Fruit fly (Drosophila melanogaster) whole organism, embryonic: ENCODE data around the gene CG10841.

Experiments used
- ATbp ChIP-seq: fragments of 200-800 bp; sonication (Bioruptor generic); optimal IDR thresholded peaks from 2 replicates; lab custom pipeline; 2017; ENCODE audit warnings: missing biosample characterization, mild to moderate bottlenecking, missing genetic modification characterization, missing genetic modification reagents
- Atf-2 ChIP-seq: fragments of 200-800 bp; sonication (Bioruptor generic); optimal IDR thresholded peaks from 2 replicates; lab custom pipeline; 2016; ENCODE audit warnings: missing biosample characterization, missing genetic modification characterization
- Bteb2 ChIP-seq: fragments of 200-800 bp; sonication (Bioruptor generic); optimal IDR thresholded peaks from 2 replicates; lab custom pipeline; 2016; ENCODE audit warnings: missing biosample characterization, missing genetic modification characterization
- CG10267 ChIP-seq: fragments of 200-800 bp; sonication (Bioruptor generic); optimal IDR thresholded peaks from 2 replicates; lab custom pipeline; 2018; ENCODE audit warnings: missing biosample characterization, mild to moderate bottlenecking, missing genetic modification characterization, moderate library complexity
- CG11398 ChIP-seq: fragments of 200-800 bp; sonication (Bioruptor generic); optimal IDR thresholded peaks from 2 replicates; lab custom pipeline; 2016; ENCODE audit warnings: missing biosample characterization, missing genetic modification characterization
- CG12071 ChIP-seq: fragments of 200-800 bp; sonication (Bioruptor generic); optimal IDR thresholded peaks from 3 replicates; lab custom pipeline; 2018; ENCODE audit warnings: missing biosample characterization, mild to moderate bottlenecking, missing genetic modification characterization
- CG13296 ChIP-seq: fragments of 200-800 bp; sonication (Bioruptor generic); optimal IDR thresholded peaks from 3 replicates; lab custom pipeline; 2018; ENCODE audit warnings: missing biosample characterization, mild to moderate bottlenecking, missing genetic modification characterization
- CG14965 ChIP-seq: fragments of 200-800 bp; sonication (Bioruptor generic); optimal IDR thresholded peaks from 2 replicates; lab custom pipeline; 2016; ENCODE audit warnings: missing biosample characterization, missing genetic modification characterization, borderline replicate concordance
- CG15514 ChIP-seq: fragments of 200-800 bp; sonication (Bioruptor generic); optimal IDR thresholded peaks from 3 replicates; lab custom pipeline; 2017; ENCODE audit warnings: missing biosample characterization, missing genetic modification characterization, mild to moderate bottlenecking, moderate library complexity, missing genetic modification reagents
- CG1603 ChIP-seq: fragments of 200-800 bp; sonication (Bioruptor generic); optimal IDR thresholded peaks from 2 replicates; lab custom pipeline; 2019; ENCODE audit warnings: missing biosample characterization, mild to moderate bottlenecking, missing genetic modification characterization, moderate library complexity
- CG32772 ChIP-seq: fragments of 200-800 bp; sonication (Bioruptor generic); IDR thresholded peaks from 2 replicates; pipeline ENCODE4 v1.3.6; 2022; ENCODE audit warnings: missing biosample characterization, missing genetic modification characterization
- CG3726 ChIP-seq: fragments of 200-800 bp; sonication (Bioruptor generic); IDR thresholded peaks from 3 replicates; pipeline ENCODE4, ENCODE4 v1.3.6; 2022; ENCODE audit warnings: missing biosample characterization, missing genetic modification characterization
- CG42726 ChIP-seq: fragments of 200-800 bp; sonication (Bioruptor generic); IDR thresholded peaks from 2 replicates; pipeline ENCODE4 v1.3.6; 2022; ENCODE audit warnings: missing biosample characterization, missing genetic modification characterization; ENCODE audit not compliant: partially characterized antibody
- CG4328 ChIP-seq: fragments of 200-800 bp; sonication (Bioruptor generic); optimal IDR thresholded peaks from 3 replicates; lab custom pipeline; 2017; ENCODE audit warnings: missing biosample characterization, missing genetic modification reagents, missing genetic modification characterization
- CG4617 ChIP-seq: fragments of 200-800 bp; sonication (Bioruptor generic); optimal IDR thresholded peaks from 3 replicates; lab custom pipeline; 2016; ENCODE audit warnings: missing biosample characterization, missing genetic modification characterization, borderline replicate concordance
- CG4820 ChIP-seq: fragments of 200-800 bp; sonication (Bioruptor generic); optimal IDR thresholded peaks from 3 replicates; lab custom pipeline; 2016; ENCODE audit warnings: missing biosample characterization, missing genetic modification characterization
- CG6254 ChIP-seq: fragments of 200-800 bp; sonication (Bioruptor generic); optimal IDR thresholded peaks from 3 replicates; lab custom pipeline; 2017; ENCODE audit warnings: mild to moderate bottlenecking, missing biosample characterization, missing genetic modification reagents, missing genetic modification characterization
- CG6272 ChIP-seq: fragments of 200-800 bp; sonication (Bioruptor generic); IDR thresholded peaks from 2 replicates; pipeline ENCODE4 v1.3.6; 2022; ENCODE audit warnings: missing biosample characterization, missing genetic modification characterization
- Chrac-16 ChIP-seq: fragments of 200-800 bp; sonication (Bioruptor generic); optimal IDR thresholded peaks from 3 replicates; lab custom pipeline; 2016; ENCODE audit warnings: missing biosample characterization, missing genetic modification characterization
- CoRest ChIP-seq: fragments of 200-800 bp; sonication (Bioruptor generic); optimal IDR thresholded peaks from 3 replicates; lab custom pipeline; 2018; ENCODE audit warnings: missing biosample characterization, mild to moderate bottlenecking, missing genetic modification characterization, moderate library complexity
- Dip3 ChIP-seq: fragments of 200-800 bp; sonication (Bioruptor generic); optimal IDR thresholded peaks from 3 replicates; lab custom pipeline; 2016; ENCODE audit warnings: missing biosample characterization, missing genetic modification characterization
- Dll ChIP-seq: fragments of 200-800 bp; sonication (Bioruptor generic); IDR thresholded peaks from 4 replicates; pipeline ENCODE4 v1.3.6; 2022; ENCODE audit warnings: missing biosample characterization, missing genetic modification characterization; ENCODE audit not compliant: partially characterized antibody
- Doc3 ChIP-seq: fragments of 200-800 bp; sonication (Bioruptor generic); IDR thresholded peaks from 3 replicates; pipeline ENCODE4 v1.3.6; 2022; ENCODE audit warnings: missing biosample characterization, missing genetic modification characterization; ENCODE audit not compliant: partially characterized antibody
- E2f1 ChIP-seq: fragments of 200-800 bp; sonication (Bioruptor generic); IDR thresholded peaks from 2 replicates; pipeline ENCODE4 v1.3.6; 2022; ENCODE audit warnings: missing biosample characterization, missing genetic modification characterization
- ERR ChIP-seq: fragments of 200-800 bp; sonication (Bioruptor generic); optimal IDR thresholded peaks from 2 replicates; lab custom pipeline; 2016; ENCODE audit warnings: missing biosample characterization, missing genetic modification characterization
- Ets65A ChIP-seq: fragments of 200-800 bp; sonication (Bioruptor generic); peaks from one replicate; lab custom pipeline; 2016; ENCODE audit warnings: missing biosample characterization, missing genetic modification characterization
- Hmx ChIP-seq: fragments of 200-800 bp; sonication (Bioruptor generic); optimal IDR thresholded peaks from 2 replicates; lab custom pipeline; 2016; ENCODE audit warnings: missing biosample characterization, missing genetic modification characterization
- Jarid2 ChIP-seq: fragments of 200-800 bp; sonication (Bioruptor generic); optimal IDR thresholded peaks from 3 replicates; lab custom pipeline; 2017; ENCODE audit warnings: mild to moderate bottlenecking, missing biosample characterization, missing genetic modification reagents, missing genetic modification characterization
- Ravus ChIP-seq: fragments of 200-800 bp; sonication (Bioruptor generic); IDR thresholded peaks from 2 replicates; pipeline ENCODE4 v1.3.6; 2022; ENCODE audit warnings: missing biosample characterization, missing genetic modification characterization
- Scr ChIP-seq: fragments of 200-800 bp; sonication (Bioruptor generic); IDR thresholded peaks from 2 replicates; pipeline ENCODE4 v1.3.6; 2022; ENCODE audit warnings: missing biosample characterization, missing genetic modification characterization; ENCODE audit not compliant: partially characterized antibody
- ac ChIP-seq: fragments of 200-800 bp; sonication (Bioruptor generic); optimal IDR thresholded peaks from 3 replicates; lab custom pipeline; 2017; ENCODE audit warnings: missing biosample characterization, mild to moderate bottlenecking, missing genetic modification characterization
- br ChIP-seq: fragments of >200 bp; optimal IDR thresholded peaks from 2 replicates; lab custom pipeline; 2017
- btn ChIP-seq: fragments of 200-800 bp; sonication (Bioruptor generic); optimal IDR thresholded peaks from 2 replicates; lab custom pipeline; 2016; ENCODE audit warnings: missing biosample characterization, missing genetic modification characterization
- chm ChIP-seq: fragments of 200-800 bp; sonication (Bioruptor generic); IDR thresholded peaks from 2 replicates; pipeline ENCODE4 v1.3.6; 2022; ENCODE audit warnings: missing biosample characterization, missing genetic modification characterization
- da ChIP-seq: fragments of 200-800 bp; sonication (Bioruptor generic); optimal IDR thresholded peaks from 2 replicates; lab custom pipeline; 2016; ENCODE audit warnings: missing biosample characterization, missing genetic modification characterization
- dimm ChIP-seq: fragments of 200-800 bp; sonication (Bioruptor generic); IDR thresholded peaks from 2 replicates; pipeline ENCODE4 v1.3.6; 2022; ENCODE audit warnings: missing biosample characterization, missing genetic modification characterization
- emc ChIP-seq: fragments of 200-800 bp; sonication (Bioruptor generic); optimal IDR thresholded peaks from 2 replicates; lab custom pipeline; 2016; ENCODE audit warnings: missing biosample characterization, missing genetic modification characterization
- fd64A ChIP-seq: fragments of 200-800 bp; sonication (Bioruptor generic); optimal IDR thresholded peaks from 3 replicates; lab custom pipeline; 2018; ENCODE audit warnings: missing biosample characterization, mild to moderate bottlenecking, missing genetic modification characterization
- fru ChIP-seq: fragments of >200 bp; optimal IDR thresholded peaks from 2 replicates; lab custom pipeline; 2017
- gem ChIP-seq: fragments of 200-800 bp; sonication (Bioruptor generic); optimal IDR thresholded peaks from 2 replicates; lab custom pipeline; 2019; ENCODE audit warnings: missing biosample characterization, mild to moderate bottlenecking, missing genetic modification characterization, moderate library complexity
- grn ChIP-seq: fragments of 200-800 bp; sonication (Bioruptor generic); optimal IDR thresholded peaks from 3 replicates; lab custom pipeline; 2017; ENCODE audit warnings: missing biosample characterization, missing genetic modification characterization
- ind ChIP-seq: fragments of 200-800 bp; sonication (Bioruptor generic); optimal IDR thresholded peaks from 3 replicates; lab custom pipeline; 2016; ENCODE audit warnings: missing biosample characterization, missing genetic modification characterization
- inv ChIP-seq: fragments of 200-800 bp; sonication (Bioruptor generic); IDR thresholded peaks from 2 replicates; pipeline ENCODE4 v1.3.6; 2022; ENCODE audit warnings: missing biosample characterization, missing genetic modification characterization; ENCODE audit not compliant: partially characterized antibody
- lov ChIP-seq, 2 experiments: fragments of 200-800 bp in 1 of 2; fragments of >200 bp in 1 of 2; sonication (Bioruptor generic) in 1 of 2; IDR thresholded peaks in 1 of 2; optimal IDR thresholded peaks in 1 of 2; 2 replicates in 1 of 2; 3 replicates in 1 of 2; pipeline versions ENCODE4 v1.3.6 to Lab custom; 2017 to 2022; ENCODE audit warnings: missing biosample characterization in 1 of 2, missing genetic modification characterization in 1 of 2
- org-1 ChIP-seq: fragments of 200-800 bp; sonication (Bioruptor generic); optimal IDR thresholded peaks from 2 replicates; lab custom pipeline; 2017; ENCODE audit warnings: missing biosample characterization, missing genetic modification characterization
- pum ChIP-seq: fragments of 200-800 bp; sonication (Bioruptor generic); optimal IDR thresholded peaks from 2 replicates; lab custom pipeline; 2016; ENCODE audit warnings: missing biosample characterization, missing genetic modification characterization
- sd ChIP-seq: fragments of 200-800 bp; sonication (Bioruptor generic); optimal IDR thresholded peaks from 3 replicates; lab custom pipeline; 2018; ENCODE audit warnings: missing biosample characterization, mild to moderate bottlenecking, missing genetic modification characterization, moderate library complexity
- shn ChIP-seq: fragments of 200-800 bp; sonication (Bioruptor generic); optimal IDR thresholded peaks from 3 replicates; lab custom pipeline; 2016; ENCODE audit warnings: missing biosample characterization, missing genetic modification characterization
- slou ChIP-seq: fragments of 200-800 bp; sonication (Bioruptor generic); optimal IDR thresholded peaks from 3 replicates; lab custom pipeline; 2016; ENCODE audit warnings: missing biosample characterization, missing genetic modification characterization
- sob ChIP-seq: fragments of 200-800 bp; sonication (Bioruptor generic); IDR thresholded peaks from 2 replicates; pipeline ENCODE4 v1.3.6; 2022; ENCODE audit warnings: missing biosample characterization, missing genetic modification characterization
- tna ChIP-seq: fragments of 200-800 bp; sonication (Bioruptor generic); IDR thresholded peaks from 2 replicates; pipeline ENCODE4 v1.3.6; 2022; ENCODE audit warnings: missing biosample characterization, missing genetic modification characterization; ENCODE audit not compliant: partially characterized antibody

The CG10841 gene

DNA sequence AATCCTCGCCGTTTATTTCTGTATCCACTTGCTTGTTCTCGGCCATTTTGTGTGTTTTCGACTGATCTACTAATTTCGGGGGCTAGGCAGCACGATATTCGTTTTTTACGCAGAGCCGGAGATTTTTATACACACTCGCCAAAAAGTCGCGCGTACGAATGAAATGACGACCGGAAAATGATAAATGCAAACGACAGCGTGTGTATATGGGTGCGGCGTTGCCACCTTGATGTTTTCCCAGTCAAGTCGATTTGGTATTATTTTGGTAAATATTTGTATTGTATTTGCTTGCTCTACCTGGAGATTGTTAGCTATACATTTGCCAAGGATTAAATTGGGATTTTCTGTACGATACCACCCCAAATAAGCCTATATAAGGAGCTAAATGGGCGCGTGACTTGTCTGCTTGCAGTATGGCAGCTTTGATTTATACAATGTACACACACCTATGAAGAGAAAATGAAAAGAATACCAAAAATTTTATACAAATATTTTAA is 14.2 kb downstream of the CG10841 start, which contains the start of gene sqd (continued):
- no peak for TF ChIP-seq slou (GFP tag; lab: Kevin White, UChicago)
- TF ChIP-seq CoRest (tag; lab: Kevin White, UChicago): peak; percentile 55
- TF ChIP-seq CG13296 (GFP tag; lab: Kevin White, UChicago): peak; percentile 47
- TF ChIP-seq shn (GFP tag; lab: Kevin White, UChicago): no peak
- peak; percentile 36 for TF ChIP-seq gem (tag; lab: Kevin White, UChicago)
- TF ChIP-seq emc: no peak
- peak; percentile 64 for TF ChIP-seq CG15514 (GFP tag; lab: Kevin White, UChicago)
- no peak for TF ChIP-seq inv (GFP tag; lab: Robert Waterston, UW)
- TF ChIP-seq ac (GFP tag; lab: Kevin White, UChicago): no peak
- TF ChIP-seq CG4328 (GFP tag; lab: Kevin White, UChicago): peak; percentile 38
- TF ChIP-seq Bteb2 (GFP tag; lab: Kevin White, UChicago): peak; percentile 14
- no peak; the same call in 1 of the 2 replicates for TF ChIP-seq CG42726 (GFP tag; lab: Robert Waterston, UW)
- no peak for TF ChIP-seq CG14965 (GFP tag; lab: Kevin White, UChicago)
- TF ChIP-seq CG1603 (tag; lab: Kevin White, UChicago): peak; percentile 83
- TF ChIP-seq Chrac-16 (GFP tag; lab: Kevin White, UChicago): peak; percentile 22
- no peak for TF ChIP-seq CG6272 (GFP tag; lab: Robert Waterston, UW)
- peak; percentile 22 for TF ChIP-seq CG4820 (GFP tag; lab: Kevin White, UChicago)
- no peak for TF ChIP-seq CG3726
- no peak for TF ChIP-seq Hmx
- 0 out of 2 replicates have a peak, but pooled peaks have one; percentile 28 for TF ChIP-seq sob (GFP tag; lab: Robert Waterston, UW)
- no peak for TF ChIP-seq CG32772 (GFP tag; lab: Robert Waterston, UW)
- TF ChIP-seq ind (GFP tag; lab: Kevin White, UChicago): peak; percentile 38
- TF ChIP-seq ATbp (GFP tag; lab: Kevin White, UChicago): no peak
- no peak for TF ChIP-seq dimm (GFP tag; lab: Robert Waterston, UW)
- TF ChIP-seq chm (GFP tag; lab: Robert Waterston, UW): no peak
- TF ChIP-seq br (lab: Kevin White, UChicago): no peak
- TF ChIP-seq ERR (GFP tag; lab: Kevin White, UChicago): no peak
- peak; percentile 11 for TF ChIP-seq fd64A (GFP tag; lab: Kevin White, UChicago)
- no peak for TF ChIP-seq Doc3 (GFP tag; lab: Robert Waterston, UW)
- TF ChIP-seq tna (GFP tag; lab: Robert Waterston, UW): no peak
- TF ChIP-seq Ets65A: peak; percentile 90
- TF ChIP-seq CG11398 (GFP tag; lab: Kevin White, UChicago): no peak
- no peak for TF ChIP-seq Ravus (GFP tag; lab: Robert Waterston, UW)
- no peak for TF ChIP-seq grn
- no peak for TF ChIP-seq org-1 (GFP tag; lab: Kevin White, UChicago)
- TF ChIP-seq Dll (GFP tag; lab: Robert Waterston, UW): no peak
- peak; percentile 23 for TF ChIP-seq CG6254
- no peak for TF ChIP-seq da
- TF ChIP-seq pum (GFP tag; lab: Kevin White, UChicago): peak; percentile 3
- no peak for TF ChIP-seq Jarid2
- TF ChIP-seq fru (lab: Kevin White, UChicago): no peak
- TF ChIP-seq lov (optimal IDR thresholded peaks at IDR 0.05; lab: Kevin White, UChicago): no peak
- TF ChIP-seq lov (GFP tag; IDR thresholded peaks at IDR 0.05; lab: Robert Waterston, UW): no peak
- TF ChIP-seq Atf-2: no peak
- TF ChIP-seq sd (tag; lab: Kevin White, UChicago): no peak
- no peak for TF ChIP-seq CG12071 (GFP tag; lab: Kevin White, UChicago)
- peak; percentile 57 for TF ChIP-seq btn
- peak; percentile 40 for TF ChIP-seq Dip3 (GFP tag; lab: Kevin White, UChicago)
- peak; percentile 72 for TF ChIP-seq CG4617 (GFP tag; lab: Kevin White, UChicago)
- TF ChIP-seq Scr: peak; percentile 30; the same call in 1 of the 2 replicates
- peak; percentile 44; the same call in 1 of the 2 replicates for TF ChIP-seq E2f1 (GFP tag; lab: Robert Waterston, UW)
- peak; percentile 29 for TF ChIP-seq CG10267 (tag; lab: Kevin White, UChicago)
